Worm (Caenorhabditis elegans) whole organism, L1 larva: ENCODE data around the gene spig-8.
A peak's percentile ranks its signal among the peaks of the same experiment; 100 is the strongest.

Experiments
- aha-1 ChIP-seq: fragments of 150-350 bp; optimal IDR thresholded peaks from 2 replicates; lab custom pipeline; 2014; ENCODE audit warnings: missing biosample characterization, missing genetic modification characterization
- aly-2 ChIP-seq: fragments of 150-350 bp; optimal IDR thresholded peaks from 2 replicates; lab custom pipeline; 2014; ENCODE audit warnings: missing biosample characterization, missing genetic modification characterization
- ama-1 ChIP-seq: fragments of 150-350 bp; optimal IDR thresholded peaks from 2 replicates; lab custom pipeline; 2014
- blmp-1 ChIP-seq: fragments of 150-350 bp; optimal IDR thresholded peaks from 2 replicates; lab custom pipeline; 2014; ENCODE audit warnings: missing biosample characterization, missing genetic modification characterization
- ceh-88 ChIP-seq: fragments of 200-800 bp; sonication (Bioruptor generic); IDR thresholded peaks from 2 replicates; pipeline ENCODE4 v1.3.6; 2022; ENCODE audit warnings: missing genetic modification characterization, missing compliant biosample characterization
- ces-1 ChIP-seq: fragments of 150-350 bp; optimal IDR thresholded peaks from 2 replicates; lab custom pipeline; 2014; ENCODE audit warnings: missing biosample characterization, missing genetic modification reagents, missing genetic modification characterization
- dpl-1 ChIP-seq, 3 experiments: fragments of 150-350 bp in 2 of 3; sonication (generic microtip) in 1 of 3; optimal IDR thresholded peaks; 2 replicates each; lab custom pipeline; 2014 to 2017; ENCODE audit warnings: missing biosample characterization in 3 of 3, missing genetic modification characterization in 3 of 3, missing genetic modification reagents in 3 of 3
- efl-1 ChIP-seq, 4 experiments: fragments of 150-350 bp; optimal IDR thresholded peaks in 3 of 4; peaks in 1 of 4; 1 replicate in 1 of 4; 2 replicates in 3 of 4; lab custom pipeline; 2014; ENCODE audit warnings: missing biosample characterization in 2 of 4, missing genetic modification characterization in 2 of 4, missing genetic modification reagents in 2 of 4
- efl-3 ChIP-seq: fragments of 200-800 bp; sonication (Bioruptor generic); optimal IDR thresholded peaks from 2 replicates; lab custom pipeline; 2018; ENCODE audit warnings: mild to moderate bottlenecking, missing genetic modification characterization, missing compliant biosample characterization
- egl-27 ChIP-seq, 2 experiments: fragments of 150-350 bp in 1 of 2; sonication (generic microtip); optimal IDR thresholded peaks; 3 replicates each; lab custom pipeline; 2017 to 2018; ENCODE audit warnings: missing biosample characterization in 2 of 2, missing genetic modification characterization in 2 of 2, missing genetic modification reagents in 2 of 2
- elt-3 ChIP-seq, 6 experiments: fragments of 150-350 bp in 1 of 6; sonication (generic microtip); optimal IDR thresholded peaks; 2 replicates each; lab custom pipeline; 2017 to 2018; ENCODE audit warnings: missing biosample characterization in 6 of 6, missing genetic modification characterization in 6 of 6, inconsistent platforms in 1 of 6
- irx-1 ChIP-seq: sonication (generic microtip); optimal IDR thresholded peaks from 2 replicates; lab custom pipeline; 2016; ENCODE audit warnings: missing genetic modification characterization, missing compliant biosample characterization
- isw-1 ChIP-seq: fragments of 200-800 bp; sonication (Bioruptor generic); IDR thresholded peaks from 2 replicates; pipeline ENCODE4 v1.3.6; 2022; ENCODE audit warnings: missing genetic modification characterization, missing compliant biosample characterization
- lin-13 ChIP-seq: fragments of 150-350 bp; optimal IDR thresholded peaks from 2 replicates; lab custom pipeline; 2014; ENCODE audit warnings: missing biosample characterization, missing genetic modification reagents, missing genetic modification characterization
- lin-14 ChIP-seq: fragments of 200-800 bp; sonication (Bioruptor generic); optimal IDR thresholded peaks from 2 replicates; lab custom pipeline; 2018; ENCODE audit warnings: mild to moderate bottlenecking, missing genetic modification characterization, moderate library complexity, missing compliant biosample characterization
- lin-15B ChIP-seq: fragments of 150-350 bp; sonication (generic microtip); optimal IDR thresholded peaks from 3 replicates; lab custom pipeline; 2014; ENCODE audit warnings: missing biosample characterization, missing genetic modification characterization
- lin-39 ChIP-seq: fragments of 150-350 bp; optimal IDR thresholded peaks from 2 replicates; lab custom pipeline; 2014; ENCODE audit warnings: missing biosample characterization, missing genetic modification reagents, missing genetic modification characterization
- lir-3 ChIP-seq: sonication (generic microtip); optimal IDR thresholded peaks from 2 replicates; lab custom pipeline; 2016; ENCODE audit warnings: mild to moderate bottlenecking, missing genetic modification characterization, moderate library complexity, missing compliant biosample characterization; ENCODE audit not compliant: poor library complexity
- mab-9 ChIP-seq: fragments of 200-800 bp; sonication (Bioruptor generic); IDR thresholded peaks from 2 replicates; pipeline ENCODE4 v1.3.6; 2022; ENCODE audit warnings: missing genetic modification reagents, missing genetic modification characterization, missing compliant biosample characterization
- mdl-1 ChIP-seq, 2 experiments: fragments of 150-350 bp; optimal IDR thresholded peaks; 2 replicates each; lab custom pipeline; 2014 to 2017; ENCODE audit warnings: missing biosample characterization in 2 of 2, missing genetic modification characterization in 2 of 2, inconsistent platforms in 1 of 2
- mef-2 ChIP-seq: fragments of 150-350 bp; optimal IDR thresholded peaks from 2 replicates; lab custom pipeline; 2014; ENCODE audit warnings: missing biosample characterization, missing genetic modification characterization
- mep-1 ChIP-seq: fragments of 150-350 bp; optimal IDR thresholded peaks from 2 replicates; lab custom pipeline; 2014; ENCODE audit warnings: missing biosample characterization, missing genetic modification characterization
- nhr-20 ChIP-seq: sonication (generic microtip); optimal IDR thresholded peaks from 2 replicates; lab custom pipeline; 2016; ENCODE audit warnings: mild to moderate bottlenecking, missing genetic modification characterization, missing compliant biosample characterization
- nhr-237 ChIP-seq: fragments of 150-350 bp; optimal IDR thresholded peaks from 2 replicates; lab custom pipeline; 2014; ENCODE audit warnings: missing biosample characterization, missing genetic modification characterization
- nhr-28 ChIP-seq: fragments of 150-350 bp; optimal IDR thresholded peaks from 2 replicates; lab custom pipeline; 2014; ENCODE audit warnings: missing biosample characterization, missing genetic modification characterization
- nhr-47 ChIP-seq: sonication (generic microtip); optimal IDR thresholded peaks from 2 replicates; lab custom pipeline; 2016; ENCODE audit warnings: mild to moderate bottlenecking, missing genetic modification characterization, moderate library complexity, missing compliant biosample characterization
- nhr-71 ChIP-seq: sonication (generic microtip); optimal IDR thresholded peaks from 2 replicates; lab custom pipeline; 2016; ENCODE audit warnings: mild to moderate bottlenecking, missing genetic modification characterization, moderate library complexity, missing compliant biosample characterization
- nhr-76 ChIP-seq: sonication (generic microtip); optimal IDR thresholded peaks from 2 replicates; lab custom pipeline; 2017; ENCODE audit warnings: missing biosample characterization, missing genetic modification characterization
- nhr-85 ChIP-seq: sonication (generic microtip); peaks from one replicate; lab custom pipeline; 2016; ENCODE audit warnings: missing genetic modification characterization, inconsistent platforms, missing compliant biosample characterization
- nhr-90 ChIP-seq: sonication (generic microtip); optimal IDR thresholded peaks from 2 replicates; lab custom pipeline; 2016; ENCODE audit warnings: mild to moderate bottlenecking, missing genetic modification characterization, missing compliant biosample characterization; ENCODE audit not compliant: poor library complexity
- pax-3 ChIP-seq: fragments of 200-800 bp; sonication (Bioruptor generic); optimal IDR thresholded peaks from 2 replicates; lab custom pipeline; 2018; ENCODE audit warnings: mild to moderate bottlenecking, missing genetic modification characterization, moderate library complexity, missing compliant biosample characterization
- pqm-1 ChIP-seq: sonication (generic microtip); optimal IDR thresholded peaks from 3 replicates; lab custom pipeline; 2017; ENCODE audit warnings: missing biosample characterization, missing genetic modification characterization
- rnt-1 ChIP-seq: sonication (generic microtip); optimal IDR thresholded peaks from 2 replicates; lab custom pipeline; 2016; ENCODE audit warnings: mild to moderate bottlenecking, missing genetic modification characterization, moderate library complexity, missing compliant biosample characterization
- snpc-4 ChIP-seq: fragments of 150-350 bp; optimal IDR thresholded peaks from 2 replicates; lab custom pipeline; 2014; ENCODE audit warnings: missing biosample characterization, missing genetic modification characterization
- snu-23 ChIP-seq: sonication (generic microtip); optimal IDR thresholded peaks from 2 replicates; lab custom pipeline; 2016; ENCODE audit warnings: missing genetic modification characterization, missing compliant biosample characterization
- sox-4 ChIP-seq: sonication (generic microtip); optimal IDR thresholded peaks from 2 replicates; lab custom pipeline; 2016; ENCODE audit warnings: missing genetic modification characterization, missing compliant biosample characterization
- sup-37 ChIP-seq: fragments of 200-800 bp; sonication (Bioruptor generic); optimal IDR thresholded peaks from 2 replicates; lab custom pipeline; 2018; ENCODE audit warnings: mild to moderate bottlenecking, missing genetic modification characterization, missing compliant biosample characterization
- tbx-2 ChIP-seq: sonication (generic microtip); optimal IDR thresholded peaks from 2 replicates; lab custom pipeline; 2016; ENCODE audit warnings: missing genetic modification characterization, missing compliant biosample characterization
- tlp-1 ChIP-seq: fragments of 150-350 bp; optimal IDR thresholded peaks from 2 replicates; lab custom pipeline; 2014; ENCODE audit warnings: missing biosample characterization, missing genetic modification characterization
- unc-130 ChIP-seq: fragments of 150-350 bp; optimal IDR thresholded peaks from 2 replicates; lab custom pipeline; 2017; ENCODE audit warnings: missing biosample characterization, missing genetic modification characterization, inconsistent platforms
- unc-30 ChIP-seq: sonication (generic microtip); optimal IDR thresholded peaks from 2 replicates; lab custom pipeline; 2017; ENCODE audit warnings: missing biosample characterization, missing genetic modification characterization
- unc-62 ChIP-seq: fragments of 150-350 bp; optimal IDR thresholded peaks from 2 replicates; lab custom pipeline; 2014; ENCODE audit warnings: missing biosample characterization, missing genetic modification reagents, missing genetic modification characterization
- unc-86 ChIP-seq: sonication (generic microtip); optimal IDR thresholded peaks from 2 replicates; lab custom pipeline; 2016; ENCODE audit warnings: missing genetic modification characterization, missing compliant biosample characterization
- zag-1 ChIP-seq: fragments of 150-350 bp; optimal IDR thresholded peaks from 2 replicates; lab custom pipeline; 2014; ENCODE audit warnings: missing biosample characterization, missing genetic modification characterization
- zip-4 ChIP-seq: fragments of 200-800 bp; sonication (Bioruptor generic); optimal IDR thresholded peaks from 2 replicates; lab custom pipeline; 2018; ENCODE audit warnings: mild to moderate bottlenecking, missing genetic modification characterization, moderate library complexity, missing compliant biosample characterization
- ztf-4 ChIP-seq: fragments of 150-350 bp; optimal IDR thresholded peaks from 2 replicates; lab custom pipeline; 2014; ENCODE audit warnings: missing biosample characterization, missing genetic modification characterization

Gene spig-8

DNA sequence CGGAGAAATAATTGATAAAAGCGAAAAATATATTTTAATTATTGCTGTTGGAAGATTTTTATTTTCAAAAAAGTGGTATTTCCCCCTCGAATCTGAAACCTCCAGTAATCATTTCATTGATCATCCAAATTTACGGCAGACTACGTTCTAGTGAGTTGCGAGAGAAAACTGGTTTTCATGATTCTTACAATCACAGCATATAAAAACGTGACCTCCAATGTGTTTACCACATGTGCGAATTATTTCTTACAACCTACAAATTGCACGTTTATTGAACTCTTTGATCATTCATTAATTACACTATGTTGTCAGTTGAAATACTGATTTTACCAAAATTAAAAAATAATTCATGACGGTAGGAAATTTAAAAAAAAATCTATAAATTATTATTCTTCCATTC is 34.5 kb downstream of the spig-8 start (continued):
- TF ChIP-seq efl-1 (optimal IDR thresholded peaks at IDR 0.05; lab: Kevin White, UChicago) (peak in 1 of 2 experiments; percentile 40), efl-1 (GFP tag; optimal IDR thresholded peaks at IDR 0.05 in 1 of 2; lab: Kevin White, UChicago) (peak; percentile 10 to 94), nhr-90 (tag; lab: Kevin White, UChicago) (peak; percentile 65), pax-3 (tag; lab: Kevin White, UChicago) (no peak), ceh-88 (GFP tag; lab: Robert Waterston, UW) (no peak), egl-27 (tag; optimal IDR thresholded peaks at IDR 0.05; lab: Kevin White, UChicago) (no peak), nhr-76 (tag; lab: Kevin White, UChicago) (no peak), nhr-237 (tag; lab: Kevin White, UChicago) (no peak), isw-1 (no peak), mep-1 (tag; lab: Kevin White, UChicago) (no peak), ces-1 (GFP tag; lab: Kevin White, UChicago) (no peak)

DNA sequence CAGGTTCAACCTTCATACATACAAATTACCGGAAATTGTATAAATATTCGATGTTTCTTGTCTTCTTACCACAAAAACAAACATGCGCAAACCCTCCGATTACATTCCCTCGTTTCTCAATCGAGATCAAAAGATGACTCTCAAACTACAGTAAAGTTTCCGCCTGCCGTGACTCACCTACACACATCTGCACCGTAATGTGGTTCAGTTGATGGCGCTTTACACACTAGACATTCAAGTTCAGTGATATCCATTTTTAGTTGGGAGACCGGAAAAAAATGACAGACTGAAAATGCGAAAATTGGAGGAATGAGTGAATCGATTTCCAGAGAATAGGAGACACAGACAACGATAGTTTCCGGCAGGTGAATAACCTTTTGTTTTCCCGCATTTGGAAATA is 36.6 kb downstream of the spig-8 start, which contains the start of gene nhr-286:
nhr-286 (minus strand) TSS at position 324 of the 400 bp plus-strand sequence.
- TF ChIP-seq nhr-20 (tag; lab: Kevin White, UChicago) (peak; percentile 51), nhr-85 (tag; lab: Kevin White, UChicago) (peak; percentile 50), ama-1 (lab: Kevin White, UChicago) (peak; percentile 39), nhr-237 (tag; lab: Kevin White, UChicago) (no peak)

DNA sequence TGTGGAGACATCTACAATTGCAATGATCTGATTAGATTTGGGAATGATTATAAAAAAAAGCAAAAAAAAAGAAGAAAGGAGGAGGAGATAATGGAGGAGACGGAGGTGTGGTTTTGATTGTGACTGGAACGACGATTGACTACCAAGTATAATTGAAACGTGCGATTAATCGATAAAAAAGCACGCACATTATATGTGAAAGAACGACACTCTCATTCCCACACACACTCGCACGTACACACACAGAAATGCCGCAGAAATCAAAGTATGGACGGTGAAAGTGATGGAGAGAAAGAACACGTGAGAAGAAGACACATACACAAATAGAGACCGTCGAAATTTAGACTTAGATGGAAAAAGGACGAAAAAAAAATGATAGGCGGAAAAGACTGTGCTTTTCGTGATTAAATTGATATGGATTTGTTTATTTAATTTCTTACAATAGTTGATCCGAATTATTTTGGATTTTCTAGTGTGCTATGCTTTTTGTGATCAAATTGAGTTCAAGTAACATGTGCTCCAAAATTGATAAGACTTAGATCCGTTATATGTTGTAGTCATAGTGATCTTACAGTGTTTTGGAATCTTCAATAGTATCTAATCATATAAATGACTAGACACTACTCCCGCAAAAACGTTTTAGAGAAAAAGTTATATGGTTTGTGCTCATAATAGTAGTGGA is 39.2 kb downstream of the spig-8 start, which contains the start of gene nhr-135:
nhr-135 (minus strand) TSS at position 51 of the 682 bp plus-strand sequence.
- TF ChIP-seq irx-1 (tag; lab: Kevin White, UChicago): no peak
- no peak for TF ChIP-seq snpc-4
- no peak for TF ChIP-seq isw-1
- peak in 1 of 2 experiments; percentile 89 for TF ChIP-seq mdl-1 (tag; optimal IDR thresholded peaks at IDR 0.05; lab: Kevin White, UChicago)
- TF ChIP-seq blmp-1 (tag; lab: Kevin White, UChicago): peak; percentile 99
- no peak for TF ChIP-seq zip-4 (GFP tag; lab: Kevin White, UChicago)
- TF ChIP-seq nhr-71 (tag; lab: Kevin White, UChicago): peak; percentile 66
- no peak for TF ChIP-seq unc-62 (GFP tag; lab: Kevin White, UChicago)
- peak; percentile 70 for TF ChIP-seq snu-23 (GFP tag; lab: Kevin White, UChicago)
- TF ChIP-seq elt-3 (tag; optimal IDR thresholded peaks at IDR 0.05; lab: Kevin White, UChicago): peak in 4 of 6 experiments; percentile 12 to 69 (median 49)
- peak; percentile 83 for TF ChIP-seq lin-14 (GFP tag; lab: Kevin White, UChicago)
- TF ChIP-seq ceh-88 (GFP tag; lab: Robert Waterston, UW): no peak
- peak; percentile 60 for TF ChIP-seq nhr-90 (tag; lab: Kevin White, UChicago)
- TF ChIP-seq lir-3 (tag; lab: Kevin White, UChicago): no peak
- no peak for TF ChIP-seq nhr-28 (tag; lab: Kevin White, UChicago)
- TF ChIP-seq unc-30 (tag; lab: Kevin White, UChicago): no peak
- TF ChIP-seq sup-37 (GFP tag; lab: Kevin White, UChicago): no peak
- no peak for TF ChIP-seq egl-27 (tag; optimal IDR thresholded peaks at IDR 0.05; lab: Kevin White, UChicago)
- no peak for TF ChIP-seq zag-1 (tag; lab: Kevin White, UChicago)
- no peak for TF ChIP-seq aha-1 (tag; lab: Kevin White, UChicago)
- peak in 2 of 3 experiments; percentile 28 to 32 for TF ChIP-seq dpl-1 (GFP tag; optimal IDR thresholded peaks at IDR 0.05; lab: Kevin White, UChicago)
- peak in 1 of 2 experiments; percentile 30 for TF ChIP-seq efl-1 (optimal IDR thresholded peaks at IDR 0.05; lab: Kevin White, UChicago)
- peak; percentile 24 to 40 for TF ChIP-seq efl-1 (GFP tag; optimal IDR thresholded peaks at IDR 0.05 in 1 of 2; lab: Kevin White, UChicago)
- TF ChIP-seq rnt-1: no peak
- no peak for TF ChIP-seq efl-3 (GFP tag; lab: Kevin White, UChicago)
- no peak for TF ChIP-seq lin-15B (tag; lab: Kevin White, UChicago)
- TF ChIP-seq pqm-1: no peak
- no peak for TF ChIP-seq mef-2
- no peak for TF ChIP-seq mab-9
- no peak for TF ChIP-seq tlp-1
- no peak for TF ChIP-seq ztf-4 (tag; lab: Kevin White, UChicago)
- TF ChIP-seq tbx-2 (tag; lab: Kevin White, UChicago): peak; percentile 40
- TF ChIP-seq unc-86 (tag; lab: Kevin White, UChicago): no peak
- peak; percentile 27 for TF ChIP-seq nhr-47 (tag; lab: Kevin White, UChicago)
- no peak for TF ChIP-seq sox-4 (tag; lab: Kevin White, UChicago)
- no peak for TF ChIP-seq lin-39 (tag; lab: Kevin White, UChicago)
- TF ChIP-seq aly-2: no peak
- no peak for TF ChIP-seq nhr-76 (tag; lab: Kevin White, UChicago)
- TF ChIP-seq unc-130 (tag; lab: Kevin White, UChicago): peak; percentile 56
- no peak for TF ChIP-seq lin-13
